Worm (Caenorhabditis elegans) whole organism, L4 larva: ENCODE data around the gene Y45F10B.8.
A peak's percentile ranks its signal among the peaks of the same experiment; 100 is the strongest.
"Not testable (repeated sequence)": the region's sequence is repeated elsewhere in the genome, so short reads cannot be mapped to it uniquely, and the experiment has no call there.

Experiments used
- F26F4.8 ChIP-seq: fragments of 200-800 bp; sonication (Bioruptor generic); conservative IDR thresholded peaks from 2 replicates; pipeline ENCODE4 v1.3.6; 2022; ENCODE audit warnings: missing genetic modification characterization, missing compliant biosample characterization
- F49E8.2 ChIP-seq: sonication (generic microtip); optimal IDR thresholded peaks from 2 replicates; lab custom pipeline; 2016; ENCODE audit warnings: missing compliant biosample characterization, mild to moderate bottlenecking, missing genetic modification characterization, borderline replicate concordance
- R02D3.7 ChIP-seq: fragments of 150-350 bp; sonication (generic microtip); optimal IDR thresholded peaks from 3 replicates; lab custom pipeline; 2014; ENCODE audit warnings: missing biosample characterization, missing genetic modification characterization
- T26A8.4 ChIP-seq: fragments of 200-800 bp; sonication (Bioruptor generic); IDR thresholded peaks from 2 replicates; pipeline ENCODE4 v1.3.6; 2022; ENCODE audit warnings: missing genetic modification characterization, missing compliant biosample characterization
- Y48G9A.11 ChIP-seq: fragments of 200-800 bp; sonication (Bioruptor generic); IDR thresholded peaks from 2 replicates; pipeline ENCODE4 v1.3.6; 2022; ENCODE audit warnings: missing genetic modification reagents, missing genetic modification characterization, missing compliant biosample characterization
- Y75B8A.6 ChIP-seq: fragments of 200-800 bp; sonication (Bioruptor generic); IDR thresholded peaks from 2 replicates; pipeline ENCODE4 v1.3.6; 2022; ENCODE audit warnings: missing genetic modification reagents, missing genetic modification characterization, missing compliant biosample characterization
- ZK546.5 ChIP-seq, 2 experiments: sonication (generic microtip); optimal IDR thresholded peaks; 2 replicates each; lab custom pipeline; 2017; ENCODE audit warnings: missing biosample characterization in 2 of 2, missing genetic modification characterization in 2 of 2
- aha-1 ChIP-seq: fragments of 150-350 bp; peaks from one replicate; lab custom pipeline; 2014; ENCODE audit warnings: missing biosample characterization, missing genetic modification characterization
- attf-4 ChIP-seq: sonication (generic microtip); optimal IDR thresholded peaks from 3 replicates; lab custom pipeline; 2017; ENCODE audit warnings: missing biosample characterization, missing genetic modification characterization
- ceh-28 ChIP-seq: fragments of 150-350 bp; optimal IDR thresholded peaks from 2 replicates; lab custom pipeline; 2014; ENCODE audit warnings: missing biosample characterization, missing genetic modification reagents, missing genetic modification characterization
- daf-19 ChIP-seq: fragments of 200-800 bp; sonication (Bioruptor generic); conservative IDR thresholded peaks from 2 replicates; pipeline ENCODE4 v1.3.6; 2022; ENCODE audit warnings: missing genetic modification characterization, missing compliant biosample characterization
- dmd-8 ChIP-seq: fragments of 200-800 bp; sonication (Bioruptor generic); IDR thresholded peaks from 2 replicates; pipeline ENCODE4 v1.3.6; 2022; ENCODE audit warnings: missing genetic modification characterization, missing compliant biosample characterization
- dpl-1 ChIP-seq: fragments of 150-350 bp; optimal IDR thresholded peaks from 2 replicates; lab custom pipeline; 2014; ENCODE audit warnings: missing biosample characterization, missing genetic modification reagents, missing genetic modification characterization
- hlh-11 ChIP-seq: fragments of 200-800 bp; sonication (Bioruptor generic); optimal IDR thresholded peaks from 2 replicates; lab custom pipeline; 2018; ENCODE audit warnings: mild to moderate bottlenecking, missing genetic modification characterization, missing compliant biosample characterization
- lin-1 ChIP-seq: fragments of 200-800 bp; sonication (Bioruptor generic); IDR thresholded peaks from 2 replicates; pipeline ENCODE4 v1.3.6; 2022; ENCODE audit warnings: missing genetic modification reagents, missing genetic modification characterization, missing compliant biosample characterization
- lin-13 ChIP-seq: fragments of 150-350 bp; optimal IDR thresholded peaks from 2 replicates; lab custom pipeline; 2014; ENCODE audit warnings: missing biosample characterization, missing genetic modification reagents, missing genetic modification characterization
- lin-39 ChIP-seq: fragments of 150-350 bp; optimal IDR thresholded peaks from 2 replicates; lab custom pipeline; 2014; ENCODE audit warnings: missing biosample characterization, missing genetic modification reagents, missing genetic modification characterization
- mdl-1 ChIP-seq, 2 experiments: fragments of 150-350 bp in 1 of 2; sonication (generic microtip) in 1 of 2; optimal IDR thresholded peaks; 2 replicates each; lab custom pipeline; 2014 to 2017; ENCODE audit warnings: missing biosample characterization in 2 of 2, missing genetic modification characterization in 2 of 2
- mdt-29 ChIP-seq: fragments of 200-800 bp; sonication (Bioruptor generic); IDR thresholded peaks from 2 replicates; pipeline ENCODE4 v1.3.6; 2022; ENCODE audit warnings: missing genetic modification reagents, missing genetic modification characterization, missing compliant biosample characterization
- nhr-10 ChIP-seq: fragments of 150-350 bp; optimal IDR thresholded peaks from 2 replicates; lab custom pipeline; 2014; ENCODE audit warnings: missing biosample characterization, missing genetic modification characterization
- nhr-11 ChIP-seq: fragments of 150-350 bp; optimal IDR thresholded peaks from 2 replicates; lab custom pipeline; 2014; ENCODE audit warnings: missing biosample characterization, missing genetic modification characterization
- nhr-76 ChIP-seq: fragments of 150-350 bp; optimal IDR thresholded peaks from 2 replicates; lab custom pipeline; 2014; ENCODE audit warnings: missing biosample characterization, missing genetic modification characterization
- pha-4 ChIP-seq, 2 experiments: fragments of 150-350 bp in 1 of 2; fragments of 200-800 bp in 1 of 2; sonication (Bioruptor generic) in 1 of 2; IDR thresholded peaks in 1 of 2; optimal IDR thresholded peaks in 1 of 2; 2 replicates each; pipeline versions ENCODE4 v1.3.6 to Lab custom; 2014 to 2022; ENCODE audit warnings: missing genetic modification characterization in 2 of 2, missing genetic modification reagents in 2 of 2, missing biosample characterization in 1 of 2, missing compliant biosample characterization in 1 of 2
- snpc-1.2 ChIP-seq: fragments of 200-800 bp; sonication (Bioruptor generic); IDR thresholded peaks from 2 replicates; pipeline ENCODE4 v1.3.6; 2022; ENCODE audit warnings: missing genetic modification reagents, missing genetic modification characterization, missing compliant biosample characterization
- snpc-4 ChIP-seq: fragments of 150-350 bp; optimal IDR thresholded peaks from 2 replicates; lab custom pipeline; 2014; ENCODE audit warnings: missing biosample characterization, missing genetic modification characterization
- tag-97 ChIP-seq: fragments of 200-800 bp; sonication (Bioruptor generic); IDR thresholded peaks from 2 replicates; pipeline ENCODE4 v1.3.6; 2022; ENCODE audit warnings: missing genetic modification characterization, missing compliant biosample characterization
- unc-39 ChIP-seq: sonication (generic microtip); optimal IDR thresholded peaks from 2 replicates; lab custom pipeline; 2017; ENCODE audit warnings: missing biosample characterization, missing genetic modification characterization
- zag-1 ChIP-seq: fragments of 150-350 bp; optimal IDR thresholded peaks from 2 replicates; lab custom pipeline; 2014; ENCODE audit warnings: missing biosample characterization, missing genetic modification characterization
- zfp-3 ChIP-seq: fragments of 200-800 bp; sonication (Bioruptor generic); conservative IDR thresholded peaks from 2 replicates; pipeline ENCODE4 v1.3.6; 2022; ENCODE audit warnings: missing genetic modification reagents, missing genetic modification characterization, missing compliant biosample characterization
- zip-11 ChIP-seq: fragments of 200-800 bp; sonication (Bioruptor generic); IDR thresholded peaks from 2 replicates; pipeline ENCODE4 v1.3.6; 2022; ENCODE audit warnings: missing genetic modification characterization, missing compliant biosample characterization

Gene Y45F10B.8

DNA sequence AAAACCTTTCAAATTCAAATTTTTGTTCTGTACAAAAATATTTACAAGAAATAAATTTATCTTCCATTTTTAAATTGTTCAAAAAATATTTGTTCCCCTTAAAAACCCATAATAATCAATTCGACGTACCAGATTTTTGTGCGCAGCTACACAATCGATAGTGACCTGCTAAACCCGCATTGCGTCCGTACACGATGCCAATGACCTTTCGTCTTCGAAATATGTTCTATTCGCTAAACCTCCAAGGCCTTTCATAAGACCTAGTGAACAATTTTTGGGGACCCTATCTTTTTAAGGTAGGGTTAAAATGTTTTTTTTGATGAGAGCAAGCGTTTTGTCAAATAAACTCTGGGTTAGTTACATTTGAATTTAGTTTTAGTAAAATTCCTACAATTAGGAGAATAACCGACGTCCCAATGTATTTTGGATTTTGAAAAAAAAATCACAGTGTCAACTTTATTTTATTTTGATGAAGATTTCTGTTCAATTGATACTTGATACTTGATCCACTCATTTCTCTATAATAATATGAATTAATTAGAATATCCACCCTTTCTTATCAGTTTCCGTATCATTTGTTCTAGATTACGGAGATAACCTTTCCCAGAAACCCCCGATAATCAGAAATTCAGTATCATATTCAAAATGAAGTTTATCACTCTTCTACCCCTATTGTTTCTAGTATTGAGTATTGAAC is 24.0 kb upstream of the Y45F10B.8 start, which contains the start of gene Y45F10B.59:
Gene Y45F10B.59 (plus strand): TSS at position 647 of the 697 bp plus-strand sequence.
- TF ChIP-seq unc-39 (tag; lab: Kevin White, UChicago) (no peak), snpc-1.2 (GFP tag; lab: Robert Waterston, UW) (peak; percentile 91), lin-13 (GFP tag; lab: Kevin White, UChicago) (no peak), lin-1 (GFP tag; lab: Robert Waterston, UW) (no peak), daf-19 (no peak), F26F4.8 (GFP tag; lab: Robert Waterston, UW) (no peak)

DNA sequence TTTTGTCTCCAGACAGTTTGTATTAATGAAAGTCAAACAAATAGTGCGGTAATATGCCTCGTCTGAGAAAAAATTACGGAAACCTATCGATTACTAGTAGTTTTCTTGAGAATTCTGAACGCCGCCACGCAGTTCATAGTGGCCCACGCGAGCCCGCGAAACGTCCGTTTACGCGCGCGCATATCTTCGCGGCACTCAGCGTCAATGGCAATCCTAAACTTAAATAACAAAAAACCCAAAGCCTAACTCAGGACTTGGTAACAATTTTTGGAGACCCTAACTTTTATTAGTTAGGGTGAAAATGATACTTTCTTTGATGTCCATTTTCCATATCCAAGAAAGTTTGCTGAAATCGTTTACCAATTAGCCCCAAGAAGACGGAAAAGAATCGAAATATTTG is 23.4 kb upstream of the Y45F10B.8 start:
- no peak for TF ChIP-seq tag-97
- TF ChIP-seq attf-4, result no peak
- 0 out of 2 replicates have a peak, but pooled peaks have one; percentile 15 for TF ChIP-seq Y48G9A.11 (GFP tag; lab: Robert Waterston, UW)
- no peak for TF ChIP-seq R02D3.7 (tag; lab: Kevin White, UChicago)
- no peak for TF ChIP-seq zag-1 (tag; lab: Kevin White, UChicago)
- no peak for TF ChIP-seq dmd-8
- no peak for TF ChIP-seq nhr-11
- TF ChIP-seq snpc-1.2 (GFP tag; lab: Robert Waterston, UW), result peak; percentile 97
- TF ChIP-seq zip-11 (GFP tag; lab: Robert Waterston, UW), result no peak
- TF ChIP-seq nhr-10 (tag; lab: Kevin White, UChicago), result no peak
- TF ChIP-seq mdt-29 (GFP tag; lab: Robert Waterston, UW), result peak; percentile 69; the same call in 1 of the 2 replicates
- TF ChIP-seq ceh-28, result no peak
- TF ChIP-seq lin-39 (tag; lab: Kevin White, UChicago), result no peak
- no peak for TF ChIP-seq nhr-76 (tag; lab: Kevin White, UChicago)
- no peak for TF ChIP-seq Y75B8A.6 (GFP tag; lab: Robert Waterston, UW)
- no peak for TF ChIP-seq F26F4.8 (GFP tag; lab: Robert Waterston, UW)
- peak; percentile 53 for TF ChIP-seq F49E8.2 (tag; lab: Kevin White, UChicago)
- no peak for TF ChIP-seq zfp-3

DNA sequence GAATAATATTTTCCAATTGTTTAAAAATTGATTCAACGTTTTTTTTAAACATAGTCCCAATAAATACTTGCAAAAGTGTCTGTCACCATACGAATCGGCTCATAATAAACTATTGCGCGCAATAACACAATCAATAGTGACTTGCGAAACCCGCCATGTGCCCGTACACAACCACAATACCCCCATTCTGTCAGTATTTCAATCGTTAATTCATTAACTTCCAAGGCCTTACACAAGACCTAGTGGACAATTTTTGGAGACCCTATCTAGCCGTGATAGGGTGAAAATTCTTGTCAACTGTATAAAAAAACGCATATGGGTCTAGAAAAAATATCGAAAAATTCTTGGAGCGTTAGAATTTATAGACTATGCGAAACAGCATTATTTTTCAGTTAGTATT is 22.6 kb upstream of the Y45F10B.8 start:
- TF ChIP-seq mdl-1 (tag; optimal IDR thresholded peaks at IDR 0.05; lab: Kevin White, UChicago) (no peak), mdt-29 (GFP tag; lab: Robert Waterston, UW) (0 out of 2 replicates have a peak, but pooled peaks have one; percentile 40), snpc-1.2 (GFP tag; lab: Robert Waterston, UW) (peak; percentile 98), snpc-4 (tag; lab: Kevin White, UChicago) (peak; percentile 50), dpl-1 (GFP tag; lab: Kevin White, UChicago) (no peak)

DNA sequence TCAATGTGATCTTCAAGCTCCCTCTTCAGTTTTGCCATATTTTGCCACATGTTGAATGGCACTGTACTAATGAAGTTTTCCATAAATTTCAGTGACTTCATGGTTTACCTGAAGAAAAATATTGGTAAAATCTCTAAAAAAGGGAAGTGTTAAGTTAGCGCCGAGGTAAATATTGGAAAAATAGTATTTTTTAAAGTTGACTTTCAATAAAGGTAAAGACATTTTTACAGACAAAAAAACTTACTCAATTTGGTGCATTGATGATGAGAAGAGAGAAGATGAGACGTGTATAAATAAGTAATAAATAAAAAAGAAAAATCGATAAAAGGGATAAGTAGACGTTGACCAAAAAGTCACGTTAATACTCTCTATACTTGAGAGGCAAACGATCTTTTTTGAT is 19.7 kb upstream of the Y45F10B.8 start, which contains the start of gene Y45F10B.9:
Gene Y45F10B.9 (minus strand): TSS at position 101 of the 400 bp plus-strand sequence.
- TF ChIP-seq T26A8.4 (GFP tag; lab: Robert Waterston, UW); pha-4 (GFP tag; IDR thresholded peaks at IDR 0.05; lab: Robert Waterston, UW); pha-4 (tag; optimal IDR thresholded peaks at IDR 0.05; lab: Kevin White, UChicago); ZK546.5 (tag; optimal IDR thresholded peaks at IDR 0.05; lab: Kevin White, UChicago): not testable (repeated sequence)

DNA sequence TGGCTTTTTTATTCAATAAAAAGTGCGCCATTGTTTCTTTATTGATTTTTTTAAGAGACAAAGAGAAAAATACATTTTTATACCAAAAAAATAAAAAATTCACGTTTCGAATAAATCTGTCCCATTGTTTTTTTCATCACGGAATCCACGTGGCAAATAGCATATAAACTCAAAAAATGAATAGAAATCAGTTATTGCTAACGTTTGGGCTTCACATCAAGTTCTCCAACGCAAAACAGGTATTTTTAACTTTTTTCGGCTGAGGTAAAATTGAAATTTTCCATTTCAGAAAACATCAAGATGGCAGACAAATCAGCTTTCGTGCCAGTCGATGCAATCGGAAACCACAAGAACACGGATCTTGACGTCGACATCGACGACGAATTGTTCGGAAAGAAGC is 15.3 kb upstream of the Y45F10B.8 start, which contains the start of gene Y45F10B.3:
Gene Y45F10B.3 (plus strand): TSS at position 301 of the 400 bp plus-strand sequence.
- no peak for TF ChIP-seq hlh-11 (tag; lab: Kevin White, UChicago)

DNA sequence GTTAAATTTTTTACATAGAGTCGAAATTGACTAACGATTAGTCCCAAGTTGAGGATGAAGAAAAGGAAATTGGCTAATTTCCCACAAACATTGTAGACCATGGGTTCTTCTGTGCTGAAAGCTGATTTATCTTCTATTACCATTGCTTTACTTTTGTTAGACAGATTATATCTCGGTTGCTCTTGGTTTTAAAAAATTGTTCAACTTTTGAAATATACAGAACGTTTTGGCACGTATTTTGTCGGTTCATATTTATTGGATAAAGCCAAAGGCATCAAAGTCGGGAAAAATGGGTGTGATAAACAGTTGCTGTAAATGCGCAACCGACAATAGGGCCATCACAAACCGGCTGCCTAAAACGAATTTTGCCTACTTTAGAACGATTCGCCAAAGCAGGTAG is 13.6 kb upstream of the Y45F10B.8 start, which contains the start of gene tsp-5:
Gene tsp-5 (minus strand): TSS at position 101 of the 400 bp plus-strand sequence.
- no peak for TF ChIP-seq zag-1 (tag; lab: Kevin White, UChicago)
- TF ChIP-seq lin-39 (tag; lab: Kevin White, UChicago), result no peak
- peak; percentile 33 for TF ChIP-seq aha-1 (tag; lab: Kevin White, UChicago)
- TF ChIP-seq tag-97, result no peak
